In genomic region chrV:20814424-20814823, ce11 we compare ENCODE assay signal across 2 worm cellular contexts.
TF ChIP-seq lines count a peak whose summit lies in the region.

TSS of gene Y44A6D.7 (plus strand) at chrV:20814724.

TF ChIP-seq in whole organism, L1 larva, 84 proteins besides CTCF, POLR2A, EP300 and RAD21:
- TF ChIP-seq skn-1 (tag; optimal IDR thresholded peaks at IDR 0.05; lab: Kevin White, UChicago) (no peak), egl-13 (tag; optimal IDR thresholded peaks at IDR 0.05; lab: Kevin White, UChicago) (no peak), nhr-85 (tag; lab: Kevin White, UChicago) (peak; percentile 30), ets-5 (GFP tag; IDR thresholded peaks at IDR 0.05; lab: Robert Waterston, UW) (no peak), fos-1 (tag; optimal IDR thresholded peaks at IDR 0.05; lab: Kevin White, UChicago) (no peak), lin-35 (GFP tag; optimal IDR thresholded peaks at IDR 0.05; lab: Kevin White, UChicago) (no peak), zip-4 (GFP tag; optimal IDR thresholded peaks at IDR 0.05; lab: Kevin White, UChicago) (no peak), mef-2 (tag; optimal IDR thresholded peaks at IDR 0.05; lab: Kevin White, UChicago) (no peak)

TF ChIP-seq in whole organism, L2 larva, 48 proteins besides CTCF, POLR2A, EP300 and RAD21:
- TF ChIP-seq ceh-82 (tag; optimal IDR thresholded peaks at IDR 0.05; lab: Kevin White, UChicago) (no peak), ZK546.5 (tag; optimal IDR thresholded peaks at IDR 0.05; lab: Kevin White, UChicago) (no peak), R02D3.7 (tag; optimal IDR thresholded peaks at IDR 0.05; lab: Kevin White, UChicago) (no peak), unc-55 (GFP tag; optimal IDR thresholded peaks at IDR 0.05; lab: Kevin White, UChicago) (peak; percentile 39)
TF ChIP-seq in whole organism, L2 larva: peak in this region for 1.
